Fruit fly (Drosophila melanogaster) whole organism: Measurements from ENCODE around the gene CG33080.

ENCODE experiments used
- CG8478 ChIP-seq: fragments of >200 bp; optimal IDR thresholded peaks from 2 replicates; lab custom pipeline; 2018; ENCODE audit warnings: inconsistent platforms
- Dll ChIP-seq: fragments of >200 bp; optimal IDR thresholded peaks from 2 replicates; lab custom pipeline; 2017
- EcR ChIP-seq, 2 experiments: fragments of >200 bp; optimal IDR thresholded peaks; 2 replicates each; lab custom pipeline; 2017; ENCODE audit warnings: missing biosample characterization in 2 of 2, missing genetic modification characterization in 2 of 2, missing genetic modification reagents in 2 of 2
- pan ChIP-seq: fragments of >200 bp; optimal IDR thresholded peaks from 2 replicates; lab custom pipeline; 2017
- psq ChIP-seq: fragments of >200 bp; optimal IDR thresholded peaks from 2 replicates; lab custom pipeline; 2017
- usp ChIP-seq: fragments of >200 bp; optimal IDR thresholded peaks from 2 replicates; lab custom pipeline; 2017; ENCODE audit warnings: missing biosample characterization, missing genetic modification characterization, mixed read lengths

CG33080 gene

DNA sequence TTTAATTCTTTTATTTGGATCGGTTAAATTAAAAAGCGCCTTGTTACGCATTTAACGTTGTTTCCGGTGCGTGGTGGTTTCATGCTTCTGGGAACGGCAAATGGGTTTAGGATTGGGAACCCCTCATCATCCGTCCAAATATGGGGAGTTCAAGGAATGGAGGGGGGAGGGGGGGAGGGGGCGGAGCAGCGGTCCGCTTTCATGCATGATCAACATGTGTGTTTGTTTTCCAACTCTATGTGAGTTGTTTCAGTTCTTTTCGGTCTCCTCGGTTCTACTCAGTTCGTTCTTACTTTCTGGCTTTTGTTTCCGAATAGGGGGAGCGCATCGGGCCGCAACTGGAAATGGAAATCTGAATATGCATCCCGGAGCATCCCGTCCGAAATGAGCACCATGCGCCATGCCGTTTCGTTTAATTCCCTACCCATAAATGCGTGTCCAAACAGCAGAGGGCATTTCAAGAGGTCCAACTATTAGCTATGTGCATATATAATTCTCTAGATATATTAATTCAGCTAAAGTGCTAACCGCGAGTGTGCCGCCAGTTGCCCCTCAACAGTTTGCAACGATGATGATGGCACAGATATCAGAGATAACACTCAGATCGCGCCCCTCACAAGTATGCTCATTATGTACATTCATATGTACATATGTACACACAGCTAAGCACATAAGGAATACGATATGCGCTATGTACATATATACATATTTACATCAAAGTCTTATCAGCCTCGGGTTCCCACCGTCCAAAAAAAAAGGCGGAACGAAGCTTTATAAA lies 40.0 kb downstream of the CG33080 start:
- TF ChIP-seq psq (lab: Kevin White, UChicago) (no peak), usp (GFP tag; lab: Kevin White, UChicago) (no peak), CG8478 (lab: Kevin White, UChicago) (no peak), pan (lab: Kevin White, UChicago) (no peak)

- TF ChIP-seq CG8478 (lab: Kevin White, UChicago) (no peak), pan (lab: Kevin White, UChicago) (no peak), EcR (GFP tag; optimal IDR thresholded peaks at IDR 0.05; lab: Kevin White, UChicago) (no peak), Dll (lab: Kevin White, UChicago) (no peak), usp (GFP tag; lab: Kevin White, UChicago) (no peak), psq (lab: Kevin White, UChicago) (no peak)
Measured at dm6 chrX:5676855-5677254, 40.7 kb downstream of the CG33080 start.

dm6 chrX:5672243-5673051 lies 45.1 kb downstream of the CG33080 start, which contains the start of gene RpL35:
Gene RpL35, plus strand, starts transcription at chrX:5672401.
- no peak for TF ChIP-seq Dll (lab: Kevin White, UChicago)
- TF ChIP-seq pan (lab: Kevin White, UChicago) = no peak
- TF ChIP-seq CG8478 (lab: Kevin White, UChicago) = no peak
- TF ChIP-seq psq (lab: Kevin White, UChicago) = no peak

- TF ChIP-seq Dll (lab: Kevin White, UChicago) (no peak), pan (lab: Kevin White, UChicago) (no peak), usp (GFP tag; lab: Kevin White, UChicago) (no peak), EcR (GFP tag; optimal IDR thresholded peaks at IDR 0.05; lab: Kevin White, UChicago) (no peak), CG8478 (lab: Kevin White, UChicago) (no peak), psq (lab: Kevin White, UChicago) (no peak)
Measured at dm6 chrX:5671537-5672029, 46.0 kb downstream of the CG33080 start, which contains the start of gene Rab18. Gene Rab18, minus strand, starts transcription at chrX:5671812.

dm6 chrX:5665902-5666301 lies 51.7 kb downstream of the CG33080 start, which contains the start of the genes Sirt4 and CG4119:
Gene Sirt4, minus strand, starts transcription at chrX:5665940.
Gene CG4119, plus strand, starts transcription at chrX:5666052.
- TF ChIP-seq psq (lab: Kevin White, UChicago) = no peak
- no peak for TF ChIP-seq CG8478 (lab: Kevin White, UChicago)
- TF ChIP-seq Dll (lab: Kevin White, UChicago) = no peak
- TF ChIP-seq usp (GFP tag; lab: Kevin White, UChicago) = no peak
- TF ChIP-seq EcR (GFP tag; optimal IDR thresholded peaks at IDR 0.05; lab: Kevin White, UChicago) = no peak
- no peak for TF ChIP-seq pan (lab: Kevin White, UChicago)

- TF ChIP-seq EcR (GFP tag; optimal IDR thresholded peaks at IDR 0.05; lab: Kevin White, UChicago) = no peak
- no peak for TF ChIP-seq pan (lab: Kevin White, UChicago)
- no peak for TF ChIP-seq usp (GFP tag; lab: Kevin White, UChicago)
- no peak for TF ChIP-seq psq (lab: Kevin White, UChicago)
- TF ChIP-seq Dll (lab: Kevin White, UChicago) = no peak
- TF ChIP-seq CG8478 (lab: Kevin White, UChicago) = no peak
Measured at dm6 chrX:5664222-5664621, 53.4 kb downstream of the CG33080 start.

dm6 chrX:5662761-5663160 lies 54.8 kb downstream of the CG33080 start, which contains the start of gene OtopLc:
Gene OtopLc, minus strand, starts transcription at chrX:5662861.
- TF ChIP-seq Dll (lab: Kevin White, UChicago) (no peak), pan (lab: Kevin White, UChicago) (no peak), usp (GFP tag; lab: Kevin White, UChicago) (no peak), EcR (GFP tag; optimal IDR thresholded peaks at IDR 0.05; lab: Kevin White, UChicago) (no peak), psq (lab: Kevin White, UChicago) (no peak), CG8478 (lab: Kevin White, UChicago) (no peak)

- TF ChIP-seq EcR (GFP tag; optimal IDR thresholded peaks at IDR 0.05; lab: Kevin White, UChicago) = no peak
- TF ChIP-seq usp (GFP tag; lab: Kevin White, UChicago) = no peak
- TF ChIP-seq pan (lab: Kevin White, UChicago) = no peak
- no peak for TF ChIP-seq psq (lab: Kevin White, UChicago)
- TF ChIP-seq Dll (lab: Kevin White, UChicago) = no peak
- no peak for TF ChIP-seq CG8478 (lab: Kevin White, UChicago)
Measured at dm6 chrX:5661971-5662370, 55.6 kb downstream of the CG33080 start.
